Worm (Caenorhabditis elegans) whole organism, early embryonic: ENCODE results near the gene T05B4.9.

Experiments used
- B0310.2 ChIP-seq: sonication (generic microtip); optimal IDR thresholded peaks from 2 replicates; lab custom pipeline; 2016; ENCODE audit warnings: mild to moderate bottlenecking, missing genetic modification characterization, missing compliant biosample characterization
- F13C5.2 ChIP-seq: sonication (generic microtip); optimal IDR thresholded peaks from 2 replicates; lab custom pipeline; 2017; ENCODE audit warnings: mild to moderate bottlenecking, missing genetic modification characterization, inconsistent platforms, missing compliant biosample characterization
- aly-1 ChIP-seq: sonication (generic microtip); optimal IDR thresholded peaks from 2 replicates; lab custom pipeline; 2016; ENCODE audit warnings: missing genetic modification characterization, missing compliant biosample characterization
- ama-1 ChIP-seq: fragments of 150-350 bp; optimal IDR thresholded peaks from 2 replicates; lab custom pipeline; 2014
- ceh-13 ChIP-seq: fragments of 200-800 bp; sonication (Bioruptor generic); optimal IDR thresholded peaks from 2 replicates; lab custom pipeline; 2018; ENCODE audit warnings: mild to moderate bottlenecking, missing genetic modification characterization, missing compliant biosample characterization
- ceh-36 ChIP-seq: sonication (generic microtip); optimal IDR thresholded peaks from 2 replicates; lab custom pipeline; 2016; ENCODE audit warnings: missing genetic modification characterization, inconsistent platforms, missing compliant biosample characterization
- ets-7 ChIP-seq: sonication (generic microtip); optimal IDR thresholded peaks from 2 replicates; lab custom pipeline; 2016; ENCODE audit warnings: missing genotype, missing genetic modification characterization, missing compliant biosample characterization
- flt-1 ChIP-seq: fragments of 200-800 bp; sonication (Bioruptor generic); IDR thresholded peaks from 2 replicates; pipeline ENCODE4 v1.3.6; 2022; ENCODE audit warnings: missing genetic modification characterization, missing compliant biosample characterization
- hmbx-1 ChIP-seq: sonication (generic microtip); optimal IDR thresholded peaks from 2 replicates; lab custom pipeline; 2016; ENCODE audit warnings: mild to moderate bottlenecking, missing genetic modification characterization, missing compliant biosample characterization
- hmg-4 ChIP-seq: fragments of 200-800 bp; sonication (Bioruptor generic); optimal IDR thresholded peaks from 2 replicates; lab custom pipeline; 2018; ENCODE audit warnings: mild to moderate bottlenecking, missing genetic modification characterization, missing compliant biosample characterization
- hnd-1 ChIP-seq: sonication (generic microtip); optimal IDR thresholded peaks from 2 replicates; lab custom pipeline; 2016; ENCODE audit warnings: missing genetic modification characterization, missing compliant biosample characterization
- pes-1 ChIP-seq: fragments of 200-800 bp; sonication (Bioruptor generic); IDR thresholded peaks from 2 replicates; pipeline ENCODE4 v1.3.6; 2022; ENCODE audit warnings: missing genetic modification reagents, missing genetic modification characterization, missing compliant biosample characterization
- scrt-1 ChIP-seq: fragments of 200-800 bp; sonication (Bioruptor generic); IDR thresholded peaks from 2 replicates; pipeline ENCODE4 v1.3.6; 2022; ENCODE audit warnings: missing genetic modification characterization, missing compliant biosample characterization
- sea-1 ChIP-seq: fragments of 200-800 bp; sonication (Bioruptor generic); conservative IDR thresholded peaks from 2 replicates; pipeline ENCODE4 v1.3.6; 2022; ENCODE audit warnings: missing genetic modification characterization, missing compliant biosample characterization
- tbx-11 ChIP-seq: fragments of 200-800 bp; sonication (Bioruptor generic); IDR thresholded peaks from 2 replicates; pipeline ENCODE4 v1.3.6; 2022; ENCODE audit warnings: missing genetic modification characterization, missing compliant biosample characterization
- tbx-37 ChIP-seq: fragments of 200-800 bp; sonication (Bioruptor generic); conservative IDR thresholded peaks from 2 replicates; pipeline ENCODE4 v1.3.6; 2022; ENCODE audit warnings: missing genetic modification reagents, missing genetic modification characterization, missing compliant biosample characterization
- tra-4 ChIP-seq: sonication (generic microtip); optimal IDR thresholded peaks from 2 replicates; lab custom pipeline; 2017; ENCODE audit warnings: missing genetic modification characterization, missing compliant biosample characterization

T05B4.9 gene

DNA sequence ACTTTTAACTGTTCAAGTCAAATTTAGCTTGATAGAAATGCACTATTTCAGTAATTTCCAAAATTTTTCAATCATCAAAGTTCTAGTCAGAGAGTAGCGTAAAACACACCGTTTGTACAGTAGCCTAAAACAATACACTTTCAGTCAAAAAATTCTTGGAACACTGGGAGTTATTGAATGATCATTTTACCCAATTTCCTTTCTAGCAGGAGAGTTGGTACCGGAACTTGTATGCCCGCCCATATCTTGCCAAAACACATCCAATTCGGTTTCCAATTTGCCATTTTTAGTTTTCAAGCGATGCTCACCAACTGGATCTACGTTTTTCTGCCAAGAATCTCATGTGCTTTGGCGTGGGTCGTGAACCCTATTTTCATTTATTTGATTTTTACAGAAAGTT is 13.9 kb downstream of the T05B4.9 start, which contains the start of gene srj-39:
srj-39 (plus strand) TSS at position 301 of the 400 bp plus-strand sequence.
- TF ChIP-seq aly-1 (tag; lab: Kevin White, UChicago) (no peak), ama-1 (lab: Kevin White, UChicago) (no peak), F13C5.2 (tag; lab: Kevin White, UChicago) (no peak), ceh-13 (GFP tag; lab: Kevin White, UChicago) (no peak)

DNA sequence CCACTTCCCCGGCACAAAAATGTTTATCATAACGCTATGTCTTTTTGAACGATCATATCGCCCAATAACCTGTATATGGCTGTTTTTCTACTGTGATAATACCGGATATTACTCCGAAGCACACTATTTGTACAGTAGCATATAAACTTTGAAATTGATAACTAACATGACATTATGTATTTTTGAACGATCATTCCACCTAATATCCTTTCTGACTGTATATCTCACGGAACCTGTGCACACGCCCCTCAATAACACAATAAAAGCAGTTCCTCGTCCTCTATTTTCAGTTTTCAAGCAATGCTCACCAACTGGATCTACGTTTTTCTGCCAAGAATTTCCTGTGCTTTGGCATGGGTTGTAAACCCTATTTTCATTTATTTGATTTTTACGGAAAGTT is 16.7 kb downstream of the T05B4.9 start, which contains the start of gene srj-40:
srj-40 (plus strand) TSS at position 301 of the 400 bp plus-strand sequence.
- TF ChIP-seq pes-1 (GFP tag; lab: Robert Waterston, UW) (no peak), flt-1 (GFP tag; lab: Robert Waterston, UW) (no peak), hmbx-1 (tag; lab: Kevin White, UChicago) (no peak), ceh-36 (tag; lab: Kevin White, UChicago) (no peak), tra-4 (tag; lab: Kevin White, UChicago) (no peak), hmg-4 (GFP tag; lab: Kevin White, UChicago) (no peak), tbx-11 (GFP tag; lab: Robert Waterston, UW) (no peak), ama-1 (lab: Kevin White, UChicago) (no peak), tbx-37 (GFP tag; lab: Robert Waterston, UW) (no peak), F13C5.2 (tag; lab: Kevin White, UChicago) (no peak), ets-7 (tag; lab: Kevin White, UChicago) (no peak), hnd-1 (tag; lab: Kevin White, UChicago) (no peak), sea-1 (GFP tag; lab: Robert Waterston, UW) (no peak), scrt-1 (GFP tag; lab: Robert Waterston, UW) (no peak), aly-1 (tag; lab: Kevin White, UChicago) (no peak), B0310.2 (tag; lab: Kevin White, UChicago) (no peak), ceh-13 (GFP tag; lab: Kevin White, UChicago) (no peak)

DNA sequence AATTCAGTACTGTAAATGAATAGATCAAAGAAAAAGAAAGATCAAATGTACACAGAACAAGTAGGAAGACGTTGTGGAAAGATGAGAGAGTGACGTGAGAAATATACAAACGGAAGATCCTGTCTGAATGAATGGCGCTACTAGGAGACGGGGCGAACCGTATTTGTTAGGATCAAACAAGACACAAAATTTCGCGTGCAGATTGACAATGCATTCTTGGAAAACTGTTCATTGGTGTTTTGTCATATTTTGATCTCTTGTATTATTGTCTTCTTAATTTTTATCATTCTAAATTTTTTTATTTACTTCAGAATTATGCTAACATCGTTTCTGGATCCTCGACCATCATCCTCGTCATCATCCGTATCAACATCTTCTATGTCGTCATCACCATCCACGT is 23.5 kb downstream of the T05B4.9 start, which contains the start of gene nhr-181:
nhr-181 (plus strand) TSS at position 301 of the 400 bp plus-strand sequence.
- TF ChIP-seq ceh-36 (tag; lab: Kevin White, UChicago) = no peak
- TF ChIP-seq aly-1 (tag; lab: Kevin White, UChicago) = no peak
- no peak for TF ChIP-seq ama-1 (lab: Kevin White, UChicago)
- no peak for TF ChIP-seq scrt-1 (GFP tag; lab: Robert Waterston, UW)
- TF ChIP-seq B0310.2 (tag; lab: Kevin White, UChicago) = no peak
- no peak for TF ChIP-seq flt-1 (GFP tag; lab: Robert Waterston, UW)
- no peak for TF ChIP-seq ets-7 (tag; lab: Kevin White, UChicago)
- no peak for TF ChIP-seq tra-4 (tag; lab: Kevin White, UChicago)
- no peak for TF ChIP-seq ceh-13 (GFP tag; lab: Kevin White, UChicago)

ce11 chrV:4082952-4083351 is 35.3 kb downstream of the T05B4.9 start, which contains the start of gene F38H12.5:
Gene F38H12.5 (minus strand): TSS chrV:4083052.
- TF ChIP-seq flt-1 (GFP tag; lab: Robert Waterston, UW) (no peak), sea-1 (GFP tag; lab: Robert Waterston, UW) (no peak), ceh-13 (GFP tag; lab: Kevin White, UChicago) (no peak), ceh-36 (tag; lab: Kevin White, UChicago) (no peak), hmg-4 (GFP tag; lab: Kevin White, UChicago) (no peak), B0310.2 (tag; lab: Kevin White, UChicago) (no peak), hnd-1 (tag; lab: Kevin White, UChicago) (no peak), scrt-1 (GFP tag; lab: Robert Waterston, UW) (no peak), F13C5.2 (tag; lab: Kevin White, UChicago) (no peak)

DNA sequence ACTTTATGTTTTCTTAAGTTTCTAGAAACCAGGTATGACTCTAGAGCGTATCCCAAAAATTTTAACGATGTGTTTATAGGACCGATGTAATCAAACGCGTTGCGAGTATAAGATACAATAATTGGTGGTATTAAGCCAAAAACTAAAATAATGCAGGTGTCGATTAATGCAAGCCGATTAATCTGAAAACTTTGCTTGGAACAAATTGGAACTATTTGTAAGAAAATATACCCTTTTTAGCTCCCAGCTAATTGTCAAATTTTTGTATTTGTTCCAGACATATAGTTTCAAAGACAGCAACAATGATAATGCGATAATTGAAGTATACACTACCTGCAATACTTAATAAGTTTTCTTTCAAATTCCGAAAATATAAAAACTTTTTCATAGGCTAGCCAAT is 36.9 kb downstream of the T05B4.9 start, which contains the start of gene srh-211:
srh-211 (minus strand) TSS at position 101 of the 400 bp plus-strand sequence.
- TF ChIP-seq ceh-13 (GFP tag; lab: Kevin White, UChicago) = no peak
- TF ChIP-seq ceh-36 (tag; lab: Kevin White, UChicago) = no peak
- TF ChIP-seq hnd-1 (tag; lab: Kevin White, UChicago) = no peak
- no peak for TF ChIP-seq aly-1 (tag; lab: Kevin White, UChicago)
- TF ChIP-seq F13C5.2 (tag; lab: Kevin White, UChicago) = no peak
- no peak for TF ChIP-seq tra-4 (tag; lab: Kevin White, UChicago)
- no peak for TF ChIP-seq ets-7 (tag; lab: Kevin White, UChicago)

DNA sequence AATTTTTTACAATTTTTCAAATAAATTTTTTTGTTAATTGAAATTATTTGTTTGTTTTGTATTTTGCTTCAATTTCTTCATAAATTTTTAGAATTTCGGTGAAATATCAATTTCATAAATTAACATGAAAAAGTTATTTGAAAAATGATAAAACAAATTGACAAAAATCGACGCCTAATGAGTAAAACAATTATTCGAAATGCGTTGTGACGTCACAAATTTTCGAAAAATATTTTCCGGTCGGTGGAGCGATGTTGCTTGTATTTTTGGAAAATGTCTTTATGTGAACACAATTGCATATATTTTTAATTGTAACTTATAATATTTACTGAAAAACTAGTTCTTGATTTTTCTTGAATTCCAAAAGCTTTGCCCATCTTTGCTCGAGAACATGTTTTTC is 37.7 kb downstream of the T05B4.9 start:
- no peak for TF ChIP-seq tbx-37 (GFP tag; lab: Robert Waterston, UW)
- no peak for TF ChIP-seq ceh-13 (GFP tag; lab: Kevin White, UChicago)
- no peak for TF ChIP-seq scrt-1 (GFP tag; lab: Robert Waterston, UW)
- TF ChIP-seq aly-1 (tag; lab: Kevin White, UChicago) = no peak
- no peak for TF ChIP-seq tra-4 (tag; lab: Kevin White, UChicago)
- no peak for TF ChIP-seq flt-1 (GFP tag; lab: Robert Waterston, UW)
- TF ChIP-seq ceh-36 (tag; lab: Kevin White, UChicago) = no peak
- TF ChIP-seq ets-7 (tag; lab: Kevin White, UChicago) = no peak
- no peak for TF ChIP-seq hnd-1 (tag; lab: Kevin White, UChicago)
- no peak for TF ChIP-seq sea-1 (GFP tag; lab: Robert Waterston, UW)
- no peak for TF ChIP-seq tbx-11 (GFP tag; lab: Robert Waterston, UW)
- no peak for TF ChIP-seq ama-1 (lab: Kevin White, UChicago)
- no peak for TF ChIP-seq hmg-4 (GFP tag; lab: Kevin White, UChicago)
- no peak for TF ChIP-seq F13C5.2 (tag; lab: Kevin White, UChicago)
- TF ChIP-seq B0310.2 (tag; lab: Kevin White, UChicago) = no peak
- no peak for TF ChIP-seq hmbx-1 (tag; lab: Kevin White, UChicago)
- TF ChIP-seq pes-1 (GFP tag; lab: Robert Waterston, UW) = no peak

DNA sequence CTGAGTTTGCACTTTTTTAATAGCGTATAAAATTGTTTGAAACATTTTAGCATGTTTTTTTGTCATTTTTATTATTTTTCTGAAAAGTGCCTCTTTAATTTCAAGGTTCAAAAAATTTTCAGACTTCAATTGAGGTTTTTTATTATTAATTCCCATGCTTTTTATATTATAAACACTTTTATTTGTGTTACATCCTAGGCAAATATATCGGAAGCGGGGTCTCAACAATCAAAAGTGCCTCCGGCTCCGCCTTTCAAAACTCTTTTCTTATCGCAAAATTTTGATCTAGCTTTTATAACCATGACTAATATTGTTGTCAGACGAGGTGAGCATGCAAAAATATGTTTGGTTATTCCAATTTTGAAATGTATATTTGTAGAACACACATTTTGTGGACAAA is 44.8 kb downstream of the T05B4.9 start, which contains the start of gene otpl-2:
otpl-2 (plus strand) TSS at position 301 of the 400 bp plus-strand sequence.
- TF ChIP-seq tbx-37 (GFP tag; lab: Robert Waterston, UW) = no peak
- TF ChIP-seq B0310.2 (tag; lab: Kevin White, UChicago) = no peak
- no peak for TF ChIP-seq pes-1 (GFP tag; lab: Robert Waterston, UW)
- TF ChIP-seq ceh-13 (GFP tag; lab: Kevin White, UChicago) = no peak
- TF ChIP-seq hmg-4 (GFP tag; lab: Kevin White, UChicago) = no peak
- TF ChIP-seq ama-1 (lab: Kevin White, UChicago) = no peak
- TF ChIP-seq ceh-36 (tag; lab: Kevin White, UChicago) = no peak
- no peak for TF ChIP-seq flt-1 (GFP tag; lab: Robert Waterston, UW)
- TF ChIP-seq ets-7 (tag; lab: Kevin White, UChicago) = no peak
- no peak for TF ChIP-seq tra-4 (tag; lab: Kevin White, UChicago)
- no peak for TF ChIP-seq aly-1 (tag; lab: Kevin White, UChicago)
- TF ChIP-seq hnd-1 (tag; lab: Kevin White, UChicago) = no peak
- no peak for TF ChIP-seq F13C5.2 (tag; lab: Kevin White, UChicago)
- no peak for TF ChIP-seq tbx-11 (GFP tag; lab: Robert Waterston, UW)
- no peak for TF ChIP-seq hmbx-1 (tag; lab: Kevin White, UChicago)
- TF ChIP-seq scrt-1 (GFP tag; lab: Robert Waterston, UW) = no peak
- no peak for TF ChIP-seq sea-1 (GFP tag; lab: Robert Waterston, UW)
